Worm (Caenorhabditis elegans) whole organism, L4 larva: Measurements from ENCODE around the gene puf-8.

Source experiments
- Y105C5A.15 ChIP-seq: fragments of 200-800 bp; sonication (Bioruptor generic); IDR thresholded peaks from 2 replicates; pipeline ENCODE4 v1.3.6; 2022; ENCODE audit warnings: missing genetic modification characterization, missing compliant biosample characterization
- attf-4 ChIP-seq: sonication (generic microtip); optimal IDR thresholded peaks from 3 replicates; lab custom pipeline; 2017; ENCODE audit warnings: missing biosample characterization, missing genetic modification characterization
- ceh-20 ChIP-seq: fragments of 200-800 bp; sonication (Bioruptor generic); IDR thresholded peaks from 2 replicates; pipeline ENCODE4 v1.3.6; 2022; ENCODE audit warnings: missing genetic modification reagents, missing genetic modification characterization, missing compliant biosample characterization
- ceh-28 ChIP-seq: fragments of 150-350 bp; optimal IDR thresholded peaks from 2 replicates; lab custom pipeline; 2014; ENCODE audit warnings: missing biosample characterization, missing genetic modification reagents, missing genetic modification characterization
- ces-1 ChIP-seq: fragments of 150-350 bp; sonication (generic microtip); optimal IDR thresholded peaks from 4 replicates; lab custom pipeline; 2014; ENCODE audit warnings: missing biosample characterization, missing genetic modification reagents, missing genetic modification characterization
- daf-12 ChIP-seq: fragments of 150-350 bp; optimal IDR thresholded peaks from 2 replicates; lab custom pipeline; 2014; ENCODE audit warnings: missing biosample characterization, missing genetic modification reagents, missing genetic modification characterization
- daf-16 ChIP-seq, 3 experiments: sonication (generic microtip); optimal IDR thresholded peaks; 2 replicates each; lab custom pipeline; 2016 to 2017; ENCODE audit warnings: missing genetic modification characterization in 3 of 3, missing genetic modification reagents in 3 of 3, mild to moderate bottlenecking in 2 of 3, missing compliant biosample characterization in 2 of 3, missing biosample characterization in 1 of 3, moderate library complexity in 1 of 3
- daf-8 ChIP-seq: fragments of 200-800 bp; sonication (Bioruptor generic); IDR thresholded peaks from 2 replicates; pipeline ENCODE4 v1.3.6; 2022; ENCODE audit warnings: missing genetic modification characterization, missing compliant biosample characterization
- dmd-9 ChIP-seq: fragments of 200-800 bp; sonication (Bioruptor generic); IDR thresholded peaks from 2 replicates; pipeline ENCODE4 v1.3.6; 2022; ENCODE audit warnings: missing genetic modification reagents, missing genetic modification characterization, missing compliant biosample characterization
- dpl-1 ChIP-seq: fragments of 150-350 bp; optimal IDR thresholded peaks from 2 replicates; lab custom pipeline; 2014; ENCODE audit warnings: missing biosample characterization, missing genetic modification reagents, missing genetic modification characterization
- duxl-1 ChIP-seq: sonication (generic microtip); optimal IDR thresholded peaks from 2 replicates; lab custom pipeline; 2016; ENCODE audit warnings: mild to moderate bottlenecking, missing genetic modification characterization, moderate library complexity, missing compliant biosample characterization; ENCODE audit not compliant: poor library complexity
- dve-1 ChIP-seq: sonication (generic microtip); optimal IDR thresholded peaks from 2 replicates; lab custom pipeline; 2017; ENCODE audit warnings: antibody characterized with exemption, mild to moderate bottlenecking, missing genetic modification characterization, missing compliant biosample characterization; ENCODE audit not compliant: insufficient read depth
- egl-43 ChIP-seq: fragments of 200-800 bp; sonication (Bioruptor generic); IDR thresholded peaks from 2 replicates; pipeline ENCODE4 v1.3.6; 2022; ENCODE audit warnings: missing genetic modification reagents, missing genetic modification characterization, missing compliant biosample characterization
- fos-1 ChIP-seq: fragments of 150-350 bp; optimal IDR thresholded peaks from 2 replicates; lab custom pipeline; 2014; ENCODE audit warnings: missing biosample characterization, missing genetic modification characterization
- gei-8 ChIP-seq: fragments of 200-800 bp; sonication (Bioruptor generic); optimal IDR thresholded peaks from 2 replicates; lab custom pipeline; 2018; ENCODE audit warnings: mild to moderate bottlenecking, missing genetic modification characterization, missing compliant biosample characterization
- hlh-11 ChIP-seq: fragments of 200-800 bp; sonication (Bioruptor generic); optimal IDR thresholded peaks from 2 replicates; lab custom pipeline; 2018; ENCODE audit warnings: mild to moderate bottlenecking, missing genetic modification characterization, missing compliant biosample characterization
- hlh-30 ChIP-seq: sonication (generic microtip); optimal IDR thresholded peaks from 2 replicates; lab custom pipeline; 2017; ENCODE audit warnings: antibody characterized with exemption, mild to moderate bottlenecking, missing genetic modification characterization, missing compliant biosample characterization; ENCODE audit not compliant: insufficient read depth
- lin-29 ChIP-seq: fragments of 200-800 bp; sonication (Bioruptor generic); IDR thresholded peaks from 2 replicates; pipeline ENCODE4 v1.3.6; 2022; ENCODE audit warnings: missing genetic modification reagents, missing genetic modification characterization, missing compliant biosample characterization
- lin-38 ChIP-seq: fragments of 200-800 bp; sonication (Bioruptor generic); IDR thresholded peaks from 2 replicates; pipeline ENCODE4 v1.3.6; 2022; ENCODE audit warnings: missing genetic modification reagents, missing genetic modification characterization, missing compliant biosample characterization
- lin-39 ChIP-seq: fragments of 150-350 bp; optimal IDR thresholded peaks from 2 replicates; lab custom pipeline; 2014; ENCODE audit warnings: missing biosample characterization, missing genetic modification reagents, missing genetic modification characterization
- lir-3 ChIP-seq: sonication (generic microtip); optimal IDR thresholded peaks from 2 replicates; lab custom pipeline; 2016; ENCODE audit warnings: mild to moderate bottlenecking, missing genetic modification characterization, missing compliant biosample characterization
- lsy-2 ChIP-seq, 2 experiments: fragments of 150-350 bp in 1 of 2; sonication (generic microtip) in 1 of 2; optimal IDR thresholded peaks; 2 replicates each; lab custom pipeline; 2014 to 2017; ENCODE audit warnings: missing biosample characterization in 2 of 2, missing genetic modification characterization in 2 of 2
- madf-9 ChIP-seq: fragments of 200-800 bp; sonication (Bioruptor generic); conservative IDR thresholded peaks from 2 replicates; pipeline ENCODE4 v1.3.6; 2022; ENCODE audit warnings: missing genetic modification reagents, missing genetic modification characterization, missing compliant biosample characterization
- mdl-1 ChIP-seq, 2 experiments: fragments of 150-350 bp in 1 of 2; sonication (generic microtip) in 1 of 2; optimal IDR thresholded peaks; 2 replicates each; lab custom pipeline; 2014 to 2017; ENCODE audit warnings: missing biosample characterization in 2 of 2, missing genetic modification characterization in 2 of 2
- mdt-29 ChIP-seq: fragments of 200-800 bp; sonication (Bioruptor generic); IDR thresholded peaks from 2 replicates; pipeline ENCODE4 v1.3.6; 2022; ENCODE audit warnings: missing genetic modification reagents, missing genetic modification characterization, missing compliant biosample characterization
- mxl-2 ChIP-seq: fragments of 200-800 bp; sonication (Bioruptor generic); conservative IDR thresholded peaks from 2 replicates; pipeline ENCODE4 v1.3.6; 2022; ENCODE audit warnings: missing genetic modification reagents, missing genetic modification characterization, missing compliant biosample characterization
- nhr-10 ChIP-seq: fragments of 150-350 bp; optimal IDR thresholded peaks from 2 replicates; lab custom pipeline; 2014; ENCODE audit warnings: missing biosample characterization, missing genetic modification characterization
- nhr-102 ChIP-seq: sonication (generic microtip); optimal IDR thresholded peaks from 2 replicates; lab custom pipeline; 2016; ENCODE audit warnings: mild to moderate bottlenecking, missing genetic modification characterization, moderate library complexity, missing compliant biosample characterization
- nhr-237 ChIP-seq: sonication (generic microtip); optimal IDR thresholded peaks from 2 replicates; lab custom pipeline; 2017; ENCODE audit warnings: missing biosample characterization, missing genetic modification characterization
- nhr-25 ChIP-seq: sonication (generic microtip); optimal IDR thresholded peaks from 2 replicates; lab custom pipeline; 2017; ENCODE audit warnings: missing genetic modification characterization, mild to moderate bottlenecking, missing compliant biosample characterization, antibody characterized with exemption, moderate library complexity, borderline replicate concordance; ENCODE audit not compliant: insufficient read depth
- nhr-42 ChIP-seq: fragments of 200-800 bp; sonication (Bioruptor generic); IDR thresholded peaks from 2 replicates; pipeline ENCODE4 v1.3.6; 2022; ENCODE audit warnings: missing genetic modification characterization, missing compliant biosample characterization
- nhr-48 ChIP-seq: sonication (generic microtip); optimal IDR thresholded peaks from 2 replicates; lab custom pipeline; 2016; ENCODE audit warnings: mild to moderate bottlenecking, missing genetic modification characterization, missing compliant biosample characterization
- nhr-6 ChIP-seq: fragments of 150-350 bp; optimal IDR thresholded peaks from 2 replicates; lab custom pipeline; 2014; ENCODE audit warnings: missing biosample characterization, missing genetic modification characterization
- nhr-76 ChIP-seq: fragments of 150-350 bp; optimal IDR thresholded peaks from 2 replicates; lab custom pipeline; 2014; ENCODE audit warnings: missing biosample characterization, missing genetic modification characterization
- nhr-77 ChIP-seq: fragments of 150-350 bp; optimal IDR thresholded peaks from 2 replicates; lab custom pipeline; 2014; ENCODE audit warnings: missing biosample characterization, missing genetic modification characterization
- pqm-1 ChIP-seq: sonication (generic microtip); optimal IDR thresholded peaks from 2 replicates; lab custom pipeline; 2017; ENCODE audit warnings: missing biosample characterization, missing genetic modification characterization
- sdz-12 ChIP-seq: fragments of 200-800 bp; sonication (Bioruptor generic); optimal IDR thresholded peaks from 2 replicates; lab custom pipeline; 2018; ENCODE audit warnings: mild to moderate bottlenecking, missing genetic modification characterization, missing compliant biosample characterization
- snpc-1.2 ChIP-seq: fragments of 200-800 bp; sonication (Bioruptor generic); IDR thresholded peaks from 2 replicates; pipeline ENCODE4 v1.3.6; 2022; ENCODE audit warnings: missing genetic modification reagents, missing genetic modification characterization, missing compliant biosample characterization
- snpc-4 ChIP-seq: fragments of 150-350 bp; optimal IDR thresholded peaks from 2 replicates; lab custom pipeline; 2014; ENCODE audit warnings: missing biosample characterization, missing genetic modification characterization
- spr-1 ChIP-seq: sonication (generic microtip); optimal IDR thresholded peaks from 2 replicates; lab custom pipeline; 2016; ENCODE audit warnings: mild to moderate bottlenecking, missing genetic modification characterization, missing compliant biosample characterization
- tra-1 ChIP-seq: fragments of 200-800 bp; sonication (Bioruptor generic); IDR thresholded peaks from 2 replicates; pipeline ENCODE4 v1.3.6; 2022; ENCODE audit warnings: missing genetic modification reagents, missing genetic modification characterization, missing compliant biosample characterization
- unc-130 ChIP-seq: sonication (generic microtip); optimal IDR thresholded peaks from 2 replicates; lab custom pipeline; 2016; ENCODE audit warnings: missing genetic modification reagents, missing genetic modification characterization, missing compliant biosample characterization
- zfp-2 ChIP-seq: sonication (generic microtip); optimal IDR thresholded peaks from 2 replicates; lab custom pipeline; 2016; ENCODE audit warnings: mild to moderate bottlenecking, missing genetic modification characterization, missing compliant biosample characterization
- zfp-3 ChIP-seq: fragments of 200-800 bp; sonication (Bioruptor generic); conservative IDR thresholded peaks from 2 replicates; pipeline ENCODE4 v1.3.6; 2022; ENCODE audit warnings: missing genetic modification reagents, missing genetic modification characterization, missing compliant biosample characterization
- zip-11 ChIP-seq: fragments of 200-800 bp; sonication (Bioruptor generic); IDR thresholded peaks from 2 replicates; pipeline ENCODE4 v1.3.6; 2022; ENCODE audit warnings: missing genetic modification characterization, missing compliant biosample characterization
- ztf-11 ChIP-seq: fragments of 150-350 bp; optimal IDR thresholded peaks from 2 replicates; lab custom pipeline; 2014; ENCODE audit warnings: missing biosample characterization, missing genetic modification characterization
- ztf-7 ChIP-seq: fragments of 150-350 bp; optimal IDR thresholded peaks from 2 replicates; lab custom pipeline; 2014; ENCODE audit warnings: missing biosample characterization, missing genetic modification characterization

The puf-8 gene

DNA sequence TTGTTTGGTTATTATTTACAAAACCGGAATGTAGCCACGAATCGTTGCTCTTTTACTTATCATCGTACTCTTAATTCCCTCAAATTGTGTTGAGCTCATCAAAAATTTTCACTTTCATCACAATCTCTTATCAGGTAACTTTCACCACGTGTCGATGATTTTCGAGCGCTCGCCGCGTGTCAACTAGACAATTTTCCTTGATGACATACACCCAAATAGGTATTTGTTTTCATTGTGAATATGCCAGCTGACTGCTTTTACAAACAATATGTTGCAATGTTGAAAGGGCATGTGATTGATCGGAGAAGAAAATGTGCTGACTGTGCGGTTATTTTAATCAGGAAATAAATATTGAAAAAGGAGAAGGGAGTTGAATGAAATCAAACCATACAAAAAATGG lies 33.4 kb downstream of the puf-8 start (continued):
- no peak for TF ChIP-seq daf-16 (GFP tag; optimal IDR thresholded peaks at IDR 0.05; lab: Kevin White, UChicago)
- peak; percentile 93 for TF ChIP-seq daf-16 (tag; optimal IDR thresholded peaks at IDR 0.05; lab: Kevin White, UChicago)
- TF ChIP-seq lir-3 (tag; lab: Kevin White, UChicago), result no peak
- no peak for TF ChIP-seq madf-9 (GFP tag; lab: Robert Waterston, UW)
- TF ChIP-seq mdl-1 (tag; optimal IDR thresholded peaks at IDR 0.05; lab: Kevin White, UChicago), result peak in 1 of 2 experiments; percentile 68
- peak; percentile 21 for TF ChIP-seq nhr-48
- TF ChIP-seq nhr-77 (tag; lab: Kevin White, UChicago), result peak; percentile 71
- no peak for TF ChIP-seq nhr-76 (tag; lab: Kevin White, UChicago)
- no peak for TF ChIP-seq daf-8 (GFP tag; lab: Robert Waterston, UW)
- TF ChIP-seq lin-38 (GFP tag; lab: Robert Waterston, UW), result no peak

DNA sequence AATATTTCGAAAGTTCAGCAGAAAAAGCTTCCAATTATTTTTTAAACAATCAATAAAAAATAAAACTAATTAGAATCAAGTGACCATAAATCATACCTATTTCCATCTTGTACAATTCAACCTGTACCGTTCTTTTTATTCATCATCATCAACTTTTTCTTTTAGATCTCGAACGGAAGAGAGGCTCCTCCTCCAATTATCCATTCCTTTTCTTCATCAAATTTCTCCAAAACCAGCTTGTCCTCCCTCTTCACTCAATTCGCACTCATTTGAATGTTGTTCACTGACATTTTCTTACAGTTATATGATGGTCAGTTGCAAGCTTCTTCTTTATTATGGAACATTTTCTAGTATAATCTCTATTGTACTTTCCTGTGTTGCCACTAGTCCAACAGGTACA lies 36.2 kb downstream of the puf-8 start, which contains the start of gene C30G12.4:
TSS of gene C30G12.4 (plus strand) at position 301 of the 400 bp plus-strand sequence.
- no peak for TF ChIP-seq sdz-12

ce11 chrII:7255614-7256162 lies 42.4 kb downstream of the puf-8 start, which contains the start of gene F32A5.8:
Gene F32A5.8, plus strand, starts transcription at chrII:7256112.
- TF ChIP-seq unc-130 (GFP tag; lab: Kevin White, UChicago) (no peak), ceh-28 (tag; lab: Kevin White, UChicago) (no peak), spr-1 (tag; lab: Kevin White, UChicago) (no peak), gei-8 (GFP tag; lab: Kevin White, UChicago) (no peak), lsy-2 (tag; optimal IDR thresholded peaks at IDR 0.05; lab: Kevin White, UChicago) (peak in 1 of 2 experiments; percentile 51), ceh-20 (no peak), fos-1 (tag; lab: Kevin White, UChicago) (no peak), hlh-30 (tag; lab: Kevin White, UChicago) (peak; percentile 0), nhr-42 (GFP tag; lab: Robert Waterston, UW) (no peak), lin-38 (GFP tag; lab: Robert Waterston, UW) (no peak), mdt-29 (GFP tag; lab: Robert Waterston, UW) (no peak), snpc-1.2 (GFP tag; lab: Robert Waterston, UW) (no peak), ces-1 (no peak), nhr-6 (peak; percentile 76), dpl-1 (no peak), duxl-1 (tag; lab: Kevin White, UChicago) (no peak), attf-4 (tag; lab: Kevin White, UChicago) (no peak), ztf-7 (tag; lab: Kevin White, UChicago) (no peak), ztf-11 (tag; lab: Kevin White, UChicago) (no peak), zfp-3 (GFP tag; lab: Robert Waterston, UW) (no peak), daf-12 (tag; lab: Kevin White, UChicago) (no peak), zfp-2 (tag; lab: Kevin White, UChicago) (no peak), hlh-11 (tag; lab: Kevin White, UChicago) (peak; percentile 71), mdl-1 (tag; optimal IDR thresholded peaks at IDR 0.05; lab: Kevin White, UChicago) (peak in 1 of 2 experiments; percentile 17), nhr-10 (tag; lab: Kevin White, UChicago) (no peak), tra-1 (GFP tag; lab: Robert Waterston, UW) (no peak), nhr-102 (peak; percentile 51), dmd-9 (no peak), lin-39 (no peak), Y105C5A.15 (GFP tag; lab: Robert Waterston, UW) (no peak), lin-29 (no peak), mxl-2 (no peak), egl-43 (GFP tag; lab: Robert Waterston, UW) (no peak), dve-1 (tag; lab: Kevin White, UChicago) (peak; percentile 84), snpc-4 (tag; lab: Kevin White, UChicago) (no peak), nhr-25 (no peak), nhr-237 (tag; lab: Kevin White, UChicago) (no peak), pqm-1 (tag; lab: Kevin White, UChicago) (peak; percentile 69), zip-11 (no peak)
